Worm (Caenorhabditis elegans) whole organism, L4 larva: ENCODE data around the gene ccdc-47.

Source experiments
- D1046.2 ChIP-seq: fragments of 200-800 bp; sonication (Bioruptor generic); IDR thresholded peaks from 2 replicates; pipeline ENCODE4 v1.3.6; 2022; ENCODE audit warnings: missing genetic modification characterization, missing compliant biosample characterization
- F44E2.7 ChIP-seq: fragments of 200-800 bp; sonication (Bioruptor generic); IDR thresholded peaks from 2 replicates; pipeline ENCODE4 v2.1.2; 2022; ENCODE audit warnings: missing genetic modification characterization, missing compliant biosample characterization
- F49E8.2 ChIP-seq: sonication (generic microtip); optimal IDR thresholded peaks from 2 replicates; lab custom pipeline; 2016; ENCODE audit warnings: missing compliant biosample characterization, mild to moderate bottlenecking, missing genetic modification characterization, borderline replicate concordance
- R02D3.7 ChIP-seq: fragments of 150-350 bp; sonication (generic microtip); optimal IDR thresholded peaks from 3 replicates; lab custom pipeline; 2014; ENCODE audit warnings: missing biosample characterization, missing genetic modification characterization
- T26A8.4 ChIP-seq: fragments of 200-800 bp; sonication (Bioruptor generic); IDR thresholded peaks from 2 replicates; pipeline ENCODE4 v1.3.6; 2022; ENCODE audit warnings: missing genetic modification characterization, missing compliant biosample characterization
- Y105C5A.15 ChIP-seq: fragments of 200-800 bp; sonication (Bioruptor generic); IDR thresholded peaks from 2 replicates; pipeline ENCODE4 v1.3.6; 2022; ENCODE audit warnings: missing genetic modification characterization, missing compliant biosample characterization
- Y48G9A.11 ChIP-seq: fragments of 200-800 bp; sonication (Bioruptor generic); IDR thresholded peaks from 2 replicates; pipeline ENCODE4 v1.3.6; 2022; ENCODE audit warnings: missing genetic modification reagents, missing genetic modification characterization, missing compliant biosample characterization
- Y5F2A.4 ChIP-seq: fragments of 200-800 bp; sonication (Bioruptor generic); optimal IDR thresholded peaks from 2 replicates; lab custom pipeline; 2018; ENCODE audit warnings: mild to moderate bottlenecking, missing genetic modification characterization, missing compliant biosample characterization
- Y75B8A.6 ChIP-seq: fragments of 200-800 bp; sonication (Bioruptor generic); IDR thresholded peaks from 2 replicates; pipeline ENCODE4 v1.3.6; 2022; ENCODE audit warnings: missing genetic modification reagents, missing genetic modification characterization, missing compliant biosample characterization
- aha-1 ChIP-seq: fragments of 150-350 bp; peaks from one replicate; lab custom pipeline; 2014; ENCODE audit warnings: missing biosample characterization, missing genetic modification characterization
- ama-1 ChIP-seq: fragments of 150-350 bp; optimal IDR thresholded peaks from 2 replicates; lab custom pipeline; 2014; ENCODE audit warnings: inconsistent platforms, mixed read lengths
- ceh-20 ChIP-seq: fragments of 200-800 bp; sonication (Bioruptor generic); IDR thresholded peaks from 2 replicates; pipeline ENCODE4 v1.3.6; 2022; ENCODE audit warnings: missing genetic modification reagents, missing genetic modification characterization, missing compliant biosample characterization
- ceh-28 ChIP-seq: fragments of 150-350 bp; optimal IDR thresholded peaks from 2 replicates; lab custom pipeline; 2014; ENCODE audit warnings: missing biosample characterization, missing genetic modification reagents, missing genetic modification characterization
- ceh-32 ChIP-seq: sonication (generic microtip); optimal IDR thresholded peaks from 2 replicates; lab custom pipeline; 2016; ENCODE audit warnings: mild to moderate bottlenecking, missing genetic modification characterization, missing compliant biosample characterization; ENCODE audit not compliant: poor library complexity
- ceh-82 ChIP-seq: sonication (generic microtip); optimal IDR thresholded peaks from 2 replicates; lab custom pipeline; 2017; ENCODE audit warnings: missing biosample characterization, missing genetic modification characterization
- ces-1 ChIP-seq: fragments of 150-350 bp; sonication (generic microtip); optimal IDR thresholded peaks from 4 replicates; lab custom pipeline; 2014; ENCODE audit warnings: missing biosample characterization, missing genetic modification reagents, missing genetic modification characterization
- ctbp-1 ChIP-seq: fragments of 200-800 bp; sonication (Bioruptor generic); IDR thresholded peaks from 2 replicates; pipeline ENCODE4 v1.3.6; 2022; ENCODE audit warnings: missing genetic modification reagents, missing genetic modification characterization, missing compliant biosample characterization
- daf-16 ChIP-seq, 3 experiments: sonication (generic microtip); optimal IDR thresholded peaks; 2 replicates each; lab custom pipeline; 2016 to 2017; ENCODE audit warnings: missing genetic modification characterization in 3 of 3, missing genetic modification reagents in 3 of 3, mild to moderate bottlenecking in 2 of 3, missing compliant biosample characterization in 2 of 3, missing biosample characterization in 1 of 3, moderate library complexity in 1 of 3
- dmd-8 ChIP-seq: fragments of 200-800 bp; sonication (Bioruptor generic); IDR thresholded peaks from 2 replicates; pipeline ENCODE4 v1.3.6; 2022; ENCODE audit warnings: missing genetic modification characterization, missing compliant biosample characterization
- duxl-1 ChIP-seq: sonication (generic microtip); optimal IDR thresholded peaks from 2 replicates; lab custom pipeline; 2016; ENCODE audit warnings: mild to moderate bottlenecking, missing genetic modification characterization, moderate library complexity, missing compliant biosample characterization; ENCODE audit not compliant: poor library complexity
- egl-27 ChIP-seq: sonication (generic microtip); optimal IDR thresholded peaks from 3 replicates; lab custom pipeline; 2017; ENCODE audit warnings: missing biosample characterization, missing genetic modification reagents, missing genetic modification characterization
- fos-1 ChIP-seq: fragments of 150-350 bp; optimal IDR thresholded peaks from 2 replicates; lab custom pipeline; 2014; ENCODE audit warnings: missing biosample characterization, missing genetic modification characterization
- hlh-30 ChIP-seq: sonication (generic microtip); optimal IDR thresholded peaks from 2 replicates; lab custom pipeline; 2017; ENCODE audit warnings: antibody characterized with exemption, mild to moderate bottlenecking, missing genetic modification characterization, missing compliant biosample characterization; ENCODE audit not compliant: insufficient read depth
- lin-1 ChIP-seq: fragments of 200-800 bp; sonication (Bioruptor generic); IDR thresholded peaks from 2 replicates; pipeline ENCODE4 v1.3.6; 2022; ENCODE audit warnings: missing genetic modification reagents, missing genetic modification characterization, missing compliant biosample characterization
- lsy-2 ChIP-seq, 2 experiments: fragments of 150-350 bp in 1 of 2; sonication (generic microtip) in 1 of 2; optimal IDR thresholded peaks; 2 replicates each; lab custom pipeline; 2014 to 2017; ENCODE audit warnings: missing biosample characterization in 2 of 2, missing genetic modification characterization in 2 of 2
- madf-5 ChIP-seq, 2 experiments: fragments of 200-800 bp; sonication (Bioruptor generic); IDR thresholded peaks; 2 replicates each; pipeline ENCODE4 v1.3.6; 2022; ENCODE audit warnings: missing compliant biosample characterization in 2 of 2, missing genetic modification characterization in 2 of 2
- mep-1 ChIP-seq: fragments of 150-350 bp; sonication (generic microtip); optimal IDR thresholded peaks from 3 replicates; lab custom pipeline; 2014; ENCODE audit warnings: missing biosample characterization, missing genetic modification characterization
- mes-2 ChIP-seq: sonication (generic microtip); optimal IDR thresholded peaks from 2 replicates; lab custom pipeline; 2016; ENCODE audit warnings: missing genotype, mild to moderate bottlenecking, missing genetic modification characterization, missing compliant biosample characterization; ENCODE audit not compliant: poor library complexity, severe bottlenecking
- mxl-2 ChIP-seq: fragments of 200-800 bp; sonication (Bioruptor generic); conservative IDR thresholded peaks from 2 replicates; pipeline ENCODE4 v1.3.6; 2022; ENCODE audit warnings: missing genetic modification reagents, missing genetic modification characterization, missing compliant biosample characterization
- nhr-11 ChIP-seq: fragments of 150-350 bp; optimal IDR thresholded peaks from 2 replicates; lab custom pipeline; 2014; ENCODE audit warnings: missing biosample characterization, missing genetic modification characterization
- nhr-111 ChIP-seq: fragments of 200-800 bp; sonication (Bioruptor generic); optimal IDR thresholded peaks from 2 replicates; lab custom pipeline; 2018; ENCODE audit warnings: mild to moderate bottlenecking, missing genetic modification characterization, missing compliant biosample characterization
- nhr-41 ChIP-seq: fragments of 200-800 bp; sonication (Bioruptor generic); IDR thresholded peaks from 2 replicates; pipeline ENCODE4 v1.3.6; 2022; ENCODE audit warnings: missing genetic modification reagents, missing genetic modification characterization, missing compliant biosample characterization
- nhr-76 ChIP-seq: fragments of 150-350 bp; optimal IDR thresholded peaks from 2 replicates; lab custom pipeline; 2014; ENCODE audit warnings: missing biosample characterization, missing genetic modification characterization
- nhr-77 ChIP-seq: fragments of 150-350 bp; optimal IDR thresholded peaks from 2 replicates; lab custom pipeline; 2014; ENCODE audit warnings: missing biosample characterization, missing genetic modification characterization
- rbr-2 ChIP-seq: sonication (generic microtip); optimal IDR thresholded peaks from 2 replicates; lab custom pipeline; 2016; ENCODE audit warnings: missing genotype, missing genetic modification characterization, missing compliant biosample characterization
- unc-39 ChIP-seq: sonication (generic microtip); optimal IDR thresholded peaks from 2 replicates; lab custom pipeline; 2017; ENCODE audit warnings: missing biosample characterization, missing genetic modification characterization
- unc-62 ChIP-seq, 3 experiments: fragments of 150-350 bp in 1 of 3; sonication (generic microtip); optimal IDR thresholded peaks in 2 of 3; peaks in 1 of 3; 1 replicate in 1 of 3; 2 replicates in 2 of 3; lab custom pipeline; 2014 to 2017; ENCODE audit warnings: missing biosample characterization in 3 of 3, missing genetic modification characterization in 3 of 3, missing genetic modification reagents in 3 of 3, missing genotype in 1 of 3
- zip-11 ChIP-seq: fragments of 200-800 bp; sonication (Bioruptor generic); IDR thresholded peaks from 2 replicates; pipeline ENCODE4 v1.3.6; 2022; ENCODE audit warnings: missing genetic modification characterization, missing compliant biosample characterization
- ztf-11 ChIP-seq: fragments of 150-350 bp; optimal IDR thresholded peaks from 2 replicates; lab custom pipeline; 2014; ENCODE audit warnings: missing biosample characterization, missing genetic modification characterization

ccdc-47 gene

DNA sequence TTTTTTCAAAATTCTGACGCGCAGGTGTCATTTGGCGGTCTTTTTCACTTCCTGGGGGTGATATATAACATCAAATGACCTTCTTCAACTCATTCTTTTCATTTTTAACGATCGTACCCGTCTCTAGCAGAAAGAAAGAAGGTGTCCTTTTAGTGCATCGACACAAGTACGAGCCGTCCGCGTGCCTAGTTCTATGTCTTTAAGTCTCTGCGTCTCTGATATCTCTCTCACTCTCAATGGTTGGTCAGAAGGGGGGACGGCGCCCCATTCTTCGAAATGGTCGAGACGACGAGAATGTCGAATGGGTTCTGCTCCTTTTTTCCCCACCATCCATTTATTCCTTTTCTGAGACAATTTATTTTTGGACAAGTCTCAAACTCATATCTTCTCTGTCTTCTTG lies 38.9 kb downstream of the ccdc-47 start (continued):
- 0 out of 2 replicates have a peak, but pooled peaks have one; percentile 12 for TF ChIP-seq ctbp-1 (GFP tag; lab: Robert Waterston, UW)
- no peak for TF ChIP-seq unc-39 (tag; lab: Kevin White, UChicago)
- TF ChIP-seq lin-1: no peak
- TF ChIP-seq ces-1: no peak
- TF ChIP-seq rbr-2: no peak
- no peak for TF ChIP-seq Y105C5A.15
- TF ChIP-seq daf-16 (GFP tag; optimal IDR thresholded peaks at IDR 0.05; lab: Kevin White, UChicago): no peak
- no peak for TF ChIP-seq daf-16 (tag; optimal IDR thresholded peaks at IDR 0.05; lab: Kevin White, UChicago)
- no peak for TF ChIP-seq R02D3.7 (tag; lab: Kevin White, UChicago)
- peak; percentile 52 for TF ChIP-seq mes-2 (tag; lab: Kevin White, UChicago)
- no peak for TF ChIP-seq Y5F2A.4 (GFP tag; lab: Kevin White, UChicago)
- no peak for TF ChIP-seq nhr-77 (tag; lab: Kevin White, UChicago)
- no peak for TF ChIP-seq dmd-8 (GFP tag; lab: Robert Waterston, UW)
- no peak for TF ChIP-seq nhr-111
- TF ChIP-seq ztf-11 (tag; lab: Kevin White, UChicago): no peak
- no peak for TF ChIP-seq egl-27
- TF ChIP-seq T26A8.4 (GFP tag; lab: Robert Waterston, UW): no peak
- no peak for TF ChIP-seq ceh-32
- TF ChIP-seq hlh-30: peak; percentile 84
- no peak for TF ChIP-seq Y75B8A.6 (GFP tag; lab: Robert Waterston, UW)
- no peak for TF ChIP-seq aha-1 (tag; lab: Kevin White, UChicago)
- no peak for TF ChIP-seq F49E8.2 (tag; lab: Kevin White, UChicago)
- no peak for TF ChIP-seq madf-5 (GFP tag; IDR thresholded peaks at IDR 0.05; lab: Robert Waterston, UW)
- no peak for TF ChIP-seq Y48G9A.11 (GFP tag; lab: Robert Waterston, UW)
- TF ChIP-seq duxl-1 (tag; lab: Kevin White, UChicago): no peak
- no peak for TF ChIP-seq zip-11 (GFP tag; lab: Robert Waterston, UW)
- TF ChIP-seq ama-1: no peak
- TF ChIP-seq ceh-20 (GFP tag; lab: Robert Waterston, UW): no peak
- TF ChIP-seq nhr-41 (GFP tag; lab: Robert Waterston, UW): no peak
- TF ChIP-seq D1046.2 (GFP tag; lab: Robert Waterston, UW): no peak
- no peak for TF ChIP-seq fos-1 (tag; lab: Kevin White, UChicago)
- TF ChIP-seq ceh-28 (tag; lab: Kevin White, UChicago): no peak
- TF ChIP-seq ceh-82: no peak
- no peak for TF ChIP-seq nhr-76
- TF ChIP-seq mxl-2 (GFP tag; lab: Robert Waterston, UW): no peak
- peak; percentile 49 for TF ChIP-seq nhr-11
- TF ChIP-seq mep-1 (tag; lab: Kevin White, UChicago): peak; percentile 69
- peak in 1 of 2 experiments; percentile 57 for TF ChIP-seq unc-62 (GFP tag; optimal IDR thresholded peaks at IDR 0.05 in 1 of 2; lab: Kevin White, UChicago)
- no peak for TF ChIP-seq unc-62 (tag; optimal IDR thresholded peaks at IDR 0.05; lab: Kevin White, UChicago)

- peak; percentile 15 for TF ChIP-seq ces-1
- TF ChIP-seq lsy-2 (tag; optimal IDR thresholded peaks at IDR 0.05; lab: Kevin White, UChicago): peak in 1 of 2 experiments; percentile 10
- TF ChIP-seq F44E2.7 (GFP tag; lab: Robert Waterston, UW): no peak
- TF ChIP-seq, all 104 proteins: peak for 2
These were observed 39.5 kb downstream of the ccdc-47 start, which contains the start of gene F37A8.5 for ce11 chrIII:3956293-3956692. F37A8.5 (plus strand) TSS chrIII:3956624.
